Fruit fly (Drosophila melanogaster) whole organism, embryonic: ENCODE data around the gene CG15643.

Source experiments
- Abd-B ChIP-seq: fragments of 200-800 bp; sonication (Bioruptor generic); optimal IDR thresholded peaks from 2 replicates; lab custom pipeline; 2018; ENCODE audit warnings: missing biosample characterization, mild to moderate bottlenecking, missing genetic modification characterization, moderate library complexity
- CG1024 ChIP-seq: fragments of 200-800 bp; sonication (Bioruptor generic); IDR thresholded peaks from 2 replicates; pipeline ENCODE4 v1.3.6; 2022; ENCODE audit warnings: missing biosample characterization, missing genetic modification characterization
- CG10431 ChIP-seq: fragments of 200-800 bp; sonication (Bioruptor generic); optimal IDR thresholded peaks from 3 replicates; lab custom pipeline; 2018; ENCODE audit warnings: missing biosample characterization, mild to moderate bottlenecking, missing genetic modification characterization
- CG10565 ChIP-seq: fragments of 200-800 bp; sonication (Bioruptor generic); optimal IDR thresholded peaks from 3 replicates; lab custom pipeline; 2016; ENCODE audit warnings: missing biosample characterization, mild to moderate bottlenecking, missing genetic modification characterization
- CG11695 ChIP-seq: fragments of 200-800 bp; sonication (Bioruptor generic); IDR thresholded peaks from 3 replicates; pipeline ENCODE4 v1.3.6; 2022; ENCODE audit warnings: missing biosample characterization, missing genetic modification characterization
- CG13296 ChIP-seq: fragments of 200-800 bp; sonication (Bioruptor generic); optimal IDR thresholded peaks from 3 replicates; lab custom pipeline; 2018; ENCODE audit warnings: missing biosample characterization, mild to moderate bottlenecking, missing genetic modification characterization
- CG15073 ChIP-seq: fragments of 200-800 bp; sonication (Bioruptor generic); optimal IDR thresholded peaks from 2 replicates; lab custom pipeline; 2016; ENCODE audit warnings: missing biosample characterization, missing genetic modification characterization
- CG2678 ChIP-seq: fragments of 200-800 bp; sonication (Bioruptor generic); optimal IDR thresholded peaks from 3 replicates; lab custom pipeline; 2019; ENCODE audit warnings: missing biosample characterization, mild to moderate bottlenecking, missing genetic modification characterization, moderate library complexity
- CG2875 ChIP-seq: fragments of 200-800 bp; sonication (Bioruptor generic); optimal IDR thresholded peaks from 2 replicates; lab custom pipeline; 2017; ENCODE audit warnings: missing biosample characterization, mild to moderate bottlenecking, missing genetic modification characterization, missing genetic modification reagents
- CG32772 ChIP-seq: fragments of 200-800 bp; sonication (Bioruptor generic); IDR thresholded peaks from 2 replicates; pipeline ENCODE4 v1.3.6; 2022; ENCODE audit warnings: missing biosample characterization, missing genetic modification characterization
- CG3281 ChIP-seq: fragments of 200-800 bp; sonication (Bioruptor generic); optimal IDR thresholded peaks from 3 replicates; lab custom pipeline; 2017; ENCODE audit warnings: missing biosample characterization, mild to moderate bottlenecking, missing genetic modification characterization
- CG34376 ChIP-seq: fragments of 200-800 bp; sonication (Bioruptor generic); optimal IDR thresholded peaks from 2 replicates; lab custom pipeline; 2018; ENCODE audit warnings: missing biosample characterization, mild to moderate bottlenecking, missing genetic modification characterization
- CG6791 ChIP-seq: fragments of 200-800 bp; sonication (Bioruptor generic); IDR thresholded peaks from 3 replicates; pipeline ENCODE4 v1.3.6; 2022; ENCODE audit warnings: missing biosample characterization, missing genetic modification characterization; ENCODE audit not compliant: partially characterized antibody
- CG6813 ChIP-seq: fragments of 200-800 bp; sonication (Bioruptor generic); optimal IDR thresholded peaks from 2 replicates; lab custom pipeline; 2017; ENCODE audit warnings: missing biosample characterization, missing genetic modification characterization, mild to moderate bottlenecking, moderate library complexity, missing genetic modification reagents
- CG7556 ChIP-seq: fragments of 200-800 bp; sonication (Bioruptor generic); optimal IDR thresholded peaks from 2 replicates; lab custom pipeline; 2017; ENCODE audit warnings: missing biosample characterization, mild to moderate bottlenecking, missing genetic modification characterization
- CG9609 ChIP-seq: fragments of 200-800 bp; sonication (Bioruptor generic); optimal IDR thresholded peaks from 3 replicates; lab custom pipeline; 2016; ENCODE audit warnings: missing biosample characterization, missing genetic modification characterization
- CHES-1-like ChIP-seq: fragments of 200-800 bp; sonication (Bioruptor generic); optimal IDR thresholded peaks from 2 replicates; lab custom pipeline; 2016; ENCODE audit warnings: missing biosample characterization, missing genetic modification characterization
- Dll ChIP-seq: fragments of 200-800 bp; sonication (Bioruptor generic); IDR thresholded peaks from 4 replicates; pipeline ENCODE4 v1.3.6; 2022; ENCODE audit warnings: missing biosample characterization, missing genetic modification characterization; ENCODE audit not compliant: partially characterized antibody
- Drgx ChIP-seq: fragments of 200-800 bp; sonication (Bioruptor generic); IDR thresholded peaks from 2 replicates; pipeline ENCODE4 v1.3.6; 2022; ENCODE audit warnings: missing biosample characterization, missing genetic modification characterization
- Mad ChIP-seq: fragments of 200-800 bp; sonication (Bioruptor generic); optimal IDR thresholded peaks from 2 replicates; lab custom pipeline; 2016; ENCODE audit warnings: missing biosample characterization, missing genetic modification characterization
- Mes4 ChIP-seq: fragments of 200-800 bp; sonication (Bioruptor generic); optimal IDR thresholded peaks from 2 replicates; lab custom pipeline; 2016; ENCODE audit warnings: missing biosample characterization, missing genetic modification characterization
- Mrtf ChIP-seq: fragments of 200-800 bp; sonication (Bioruptor generic); IDR thresholded peaks from 3 replicates; pipeline ENCODE4 v1.3.6; 2022; ENCODE audit warnings: missing biosample characterization, missing genetic modification characterization
- Ravus ChIP-seq: fragments of 200-800 bp; sonication (Bioruptor generic); IDR thresholded peaks from 2 replicates; pipeline ENCODE4 v1.3.6; 2022; ENCODE audit warnings: missing biosample characterization, missing genetic modification characterization
- Scr ChIP-seq: fragments of 200-800 bp; sonication (Bioruptor generic); IDR thresholded peaks from 2 replicates; pipeline ENCODE4 v1.3.6; 2022; ENCODE audit warnings: missing biosample characterization, missing genetic modification characterization; ENCODE audit not compliant: partially characterized antibody
- Side ChIP-seq: fragments of 200-800 bp; sonication (Bioruptor generic); optimal IDR thresholded peaks from 2 replicates; lab custom pipeline; 2016; ENCODE audit warnings: missing biosample characterization, missing genetic modification characterization
- Taf1 ChIP-seq: fragments of 200-800 bp; sonication (Bioruptor generic); IDR thresholded peaks from 2 replicates; pipeline ENCODE4 v1.3.6; 2022; ENCODE audit warnings: missing biosample characterization, missing genetic modification characterization
- ab ChIP-seq: fragments of 200-800 bp; sonication (Bioruptor generic); optimal IDR thresholded peaks from 2 replicates; lab custom pipeline; 2016; ENCODE audit warnings: missing biosample characterization, missing genetic modification characterization
- ara ChIP-seq: fragments of 200-800 bp; sonication (Bioruptor generic); IDR thresholded peaks from 2 replicates; pipeline ENCODE4 v1.3.6; 2022; ENCODE audit warnings: missing biosample characterization, missing genetic modification characterization
- bbx ChIP-seq: fragments of 200-800 bp; sonication (Bioruptor generic); IDR thresholded peaks from 2 replicates; pipeline ENCODE4 v1.3.6; 2022; ENCODE audit warnings: missing biosample characterization, missing genetic modification characterization; ENCODE audit not compliant: partially characterized antibody
- bigmax ChIP-seq: fragments of 200-800 bp; sonication (Bioruptor generic); optimal IDR thresholded peaks from 2 replicates; lab custom pipeline; 2018; ENCODE audit warnings: missing biosample characterization, mild to moderate bottlenecking, missing genetic modification characterization
- jing ChIP-seq: fragments of 200-800 bp; sonication (Bioruptor generic); optimal IDR thresholded peaks from 2 replicates; lab custom pipeline; 2018; ENCODE audit warnings: missing biosample characterization, mild to moderate bottlenecking, missing genetic modification characterization
- ken ChIP-seq: fragments of 200-800 bp; sonication (Bioruptor generic); IDR thresholded peaks from 3 replicates; pipeline ENCODE4 v1.3.6; 2022; ENCODE audit warnings: missing biosample characterization, missing genetic modification characterization
- luna ChIP-seq: fragments of 200-800 bp; sonication (Bioruptor generic); optimal IDR thresholded peaks from 2 replicates; lab custom pipeline; 2016; ENCODE audit warnings: missing biosample characterization, missing genetic modification characterization
- pan ChIP-seq, 4 experiments: fragments of >200 bp in 3 of 4; fragments of 200-800 bp in 1 of 4; sonication (Bioruptor generic) in 1 of 4; optimal IDR thresholded peaks in 3 of 4; IDR thresholded peaks in 1 of 4; 2 replicates each; pipeline versions ENCODE4 v1.3.6 to Lab custom; 2017 to 2022; ENCODE audit warnings: missing biosample characterization in 2 of 4, missing genetic modification characterization in 2 of 4, mixed read lengths in 1 of 4
- phol ChIP-seq: fragments of 200-800 bp; sonication (Bioruptor generic); optimal IDR thresholded peaks from 3 replicates; lab custom pipeline; 2018; ENCODE audit warnings: missing biosample characterization, mild to moderate bottlenecking, missing genetic modification characterization, moderate library complexity
- seq ChIP-seq: fragments of 200-800 bp; sonication (Bioruptor generic); IDR thresholded peaks from 2 replicates; pipeline ENCODE4 v1.3.6; 2022; ENCODE audit warnings: missing biosample characterization, missing genetic modification characterization
- sqz ChIP-seq: fragments of 200-800 bp; sonication (Bioruptor generic); optimal IDR thresholded peaks from 3 replicates; lab custom pipeline; 2018; ENCODE audit warnings: missing biosample characterization, mild to moderate bottlenecking, missing genetic modification characterization
- tx ChIP-seq: fragments of 200-800 bp; sonication (Bioruptor generic); optimal IDR thresholded peaks from 2 replicates; lab custom pipeline; 2016; ENCODE audit warnings: missing biosample characterization, missing genetic modification characterization

Gene CG15643

DNA sequence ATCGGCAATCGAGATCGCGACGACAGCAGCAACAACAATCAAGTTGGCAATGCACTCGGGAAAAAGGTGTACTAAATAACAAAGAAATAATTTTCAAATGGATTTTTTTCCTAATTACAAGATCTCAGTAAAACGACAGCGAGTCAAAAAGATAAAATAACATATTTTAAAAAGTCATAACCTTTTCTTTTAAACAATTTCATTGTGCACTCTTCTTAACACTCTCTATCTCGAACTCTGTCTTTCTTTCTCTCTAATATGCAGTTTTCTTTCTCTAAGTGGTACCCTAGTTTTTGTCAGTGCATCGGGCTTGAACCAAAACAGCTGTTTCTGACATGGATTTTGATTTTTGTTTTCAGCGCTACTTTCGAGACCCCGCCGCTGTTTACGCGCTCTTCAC, 22.9 kb downstream of the CG15643 start (continued):
- TF ChIP-seq ken (0 out of 3 replicates have a peak, but pooled peaks have one; percentile 47), CG10431 (no peak), CG11695 (GFP tag; lab: Robert Waterston, UW) (peak; percentile 75; the same call in 2 of the 3 replicates), Drgx (GFP tag; lab: Robert Waterston, UW) (peak; percentile 74), Abd-B (GFP tag; lab: Kevin White, UChicago) (peak; percentile 75), CG1024 (peak; percentile 50; the same call in 1 of the 2 replicates), tx (GFP tag; lab: Kevin White, UChicago) (peak; percentile 60), CG34376 (GFP tag; lab: Kevin White, UChicago) (peak; percentile 62), CG2678 (tag; lab: Kevin White, UChicago) (peak; percentile 89), Taf1 (GFP tag; lab: Robert Waterston, UW) (peak; percentile 46; the same call in 1 of the 2 replicates), luna (GFP tag; lab: Kevin White, UChicago) (peak; percentile 66), Mrtf (GFP tag; lab: Robert Waterston, UW) (peak; percentile 64; the same call in 1 of the 3 replicates), ara (GFP tag; lab: Robert Waterston, UW) (no peak), Mad (GFP tag; lab: Kevin White, UChicago) (peak; percentile 65), sqz (GFP tag; lab: Kevin White, UChicago) (peak; percentile 48), Mes4 (GFP tag; lab: Kevin White, UChicago) (peak; percentile 50), jing (GFP tag; lab: Kevin White, UChicago) (peak; percentile 3), bbx (GFP tag; lab: Robert Waterston, UW) (no peak), seq (peak; percentile 67; the same call in 1 of the 2 replicates), CG10565 (GFP tag; lab: Kevin White, UChicago) (no peak), CHES-1-like (GFP tag; lab: Kevin White, UChicago) (peak; percentile 67), Ravus (GFP tag; lab: Robert Waterston, UW) (peak; percentile 55), CG6813 (GFP tag; lab: Kevin White, UChicago) (peak; percentile 55), CG32772 (GFP tag; lab: Robert Waterston, UW) (peak; percentile 68), Dll (GFP tag; lab: Robert Waterston, UW) (no peak), CG7556 (GFP tag; lab: Kevin White, UChicago) (peak; percentile 79), CG9609 (GFP tag; lab: Kevin White, UChicago) (peak; percentile 70), phol (tag; lab: Kevin White, UChicago) (peak; percentile 85), CG3281 (GFP tag; lab: Kevin White, UChicago) (peak; percentile 82), bigmax (GFP tag; lab: Kevin White, UChicago) (no peak), Side (peak; percentile 64), pan (optimal IDR thresholded peaks at IDR 0.05; lab: Kevin White, UChicago) (no peak), pan (GFP tag; optimal IDR thresholded peaks at IDR 0.05 in 1 of 2, IDR thresholded peaks at IDR 0.05 in 1 of 2) (peak in 1 of 2 experiments; percentile 80), CG2875 (peak; percentile 65), CG13296 (GFP tag; lab: Kevin White, UChicago) (peak; percentile 78), CG6791 (GFP tag; lab: Robert Waterston, UW) (no peak), Scr (GFP tag; lab: Robert Waterston, UW) (no peak), CG15073 (GFP tag; lab: Kevin White, UChicago) (no peak), ab (peak; percentile 10)
- TF ChIP-seq, all 482 proteins: peak for 343
